Fruit fly (Drosophila melanogaster) whole organism, embryonic: ENCODE results near the gene CG7352.

Source experiments
- Aef1 ChIP-seq: fragments of 200-800 bp; sonication (Bioruptor generic); IDR thresholded peaks from 3 replicates; pipeline ENCODE4 v1.3.6; 2022; ENCODE audit warnings: missing biosample characterization, missing genetic modification characterization
- Blimp-1 ChIP-seq: fragments of 200-800 bp; sonication (Bioruptor generic); optimal IDR thresholded peaks from 3 replicates; lab custom pipeline; 2018; ENCODE audit warnings: missing biosample characterization, missing genetic modification characterization, mild to moderate bottlenecking, moderate library complexity, missing genetic modification reagents
- CG10321 ChIP-seq: fragments of 200-800 bp; sonication (Bioruptor generic); IDR thresholded peaks from 2 replicates; pipeline ENCODE4 v1.3.6; 2022; ENCODE audit warnings: missing biosample characterization, missing genetic modification characterization
- CG10462 ChIP-seq: fragments of 200-800 bp; sonication (Bioruptor generic); optimal IDR thresholded peaks from 2 replicates; lab custom pipeline; 2016; ENCODE audit warnings: missing biosample characterization, missing genetic modification characterization
- CG11560 ChIP-seq: fragments of 200-800 bp; sonication (Bioruptor generic); IDR thresholded peaks from 3 replicates; pipeline ENCODE4 v1.3.6; 2022; ENCODE audit warnings: missing biosample characterization, missing genetic modification characterization
- CG11695 ChIP-seq: fragments of 200-800 bp; sonication (Bioruptor generic); IDR thresholded peaks from 3 replicates; pipeline ENCODE4 v1.3.6; 2022; ENCODE audit warnings: missing biosample characterization, missing genetic modification characterization
- CG13123 ChIP-seq: fragments of 200-800 bp; sonication (Bioruptor generic); optimal IDR thresholded peaks from 2 replicates; lab custom pipeline; 2016; ENCODE audit warnings: missing biosample characterization, missing genetic modification characterization
- CG13424 ChIP-seq: fragments of 200-800 bp; sonication (Bioruptor generic); optimal IDR thresholded peaks from 2 replicates; lab custom pipeline; 2019; ENCODE audit warnings: missing biosample characterization, mild to moderate bottlenecking, missing genetic modification characterization, moderate library complexity
- CG13624 ChIP-seq: fragments of 200-800 bp; sonication (Bioruptor generic); optimal IDR thresholded peaks from 2 replicates; lab custom pipeline; 2016; ENCODE audit warnings: missing biosample characterization, missing genetic modification characterization
- CG14860 ChIP-seq: fragments of 200-800 bp; sonication (Bioruptor generic); IDR thresholded peaks from 3 replicates; pipeline ENCODE4 v1.3.6; 2022; ENCODE audit warnings: missing biosample characterization, missing genetic modification characterization; ENCODE audit not compliant: partially characterized antibody
- CG15479 ChIP-seq: fragments of 200-800 bp; sonication (Bioruptor generic); optimal IDR thresholded peaks from 3 replicates; lab custom pipeline; 2019; ENCODE audit warnings: missing biosample characterization, mild to moderate bottlenecking, missing genetic modification characterization, moderate library complexity
- CG3065 ChIP-seq: fragments of 200-800 bp; sonication (Bioruptor generic); optimal IDR thresholded peaks from 2 replicates; lab custom pipeline; 2016; ENCODE audit warnings: missing biosample characterization, missing genetic modification characterization
- CG6854 ChIP-seq: fragments of 200-800 bp; sonication (Bioruptor generic); optimal IDR thresholded peaks from 3 replicates; lab custom pipeline; 2017; ENCODE audit warnings: missing biosample characterization, mild to moderate bottlenecking, missing genetic modification characterization
- CG7372 ChIP-seq: fragments of 200-800 bp; sonication (Bioruptor generic); IDR thresholded peaks from 2 replicates; pipeline ENCODE4 v1.3.6; 2022; ENCODE audit warnings: missing biosample characterization, missing genetic modification characterization
- CG8924 ChIP-seq: fragments of 200-800 bp; optimal IDR thresholded peaks from 3 replicates; lab custom pipeline; 2019; ENCODE audit warnings: missing biosample characterization, mild to moderate bottlenecking, missing genetic modification characterization, moderate library complexity
- CHES-1-like ChIP-seq: fragments of 200-800 bp; sonication (Bioruptor generic); optimal IDR thresholded peaks from 2 replicates; lab custom pipeline; 2016; ENCODE audit warnings: missing biosample characterization, missing genetic modification characterization
- Dek ChIP-seq: fragments of 200-800 bp; sonication (Bioruptor generic); optimal IDR thresholded peaks from 3 replicates; lab custom pipeline; 2019; ENCODE audit warnings: missing biosample characterization, mild to moderate bottlenecking, missing genetic modification characterization, moderate library complexity
- Dll ChIP-seq: fragments of 200-800 bp; sonication (Bioruptor generic); IDR thresholded peaks from 4 replicates; pipeline ENCODE4 v1.3.6; 2022; ENCODE audit warnings: missing biosample characterization, missing genetic modification characterization; ENCODE audit not compliant: partially characterized antibody
- Doc3 ChIP-seq: fragments of 200-800 bp; sonication (Bioruptor generic); IDR thresholded peaks from 3 replicates; pipeline ENCODE4 v1.3.6; 2022; ENCODE audit warnings: missing biosample characterization, missing genetic modification characterization; ENCODE audit not compliant: partially characterized antibody
- E2f1 ChIP-seq: fragments of 200-800 bp; sonication (Bioruptor generic); IDR thresholded peaks from 2 replicates; pipeline ENCODE4 v1.3.6; 2022; ENCODE audit warnings: missing biosample characterization, missing genetic modification characterization
- Hr78 ChIP-seq, 2 experiments: fragments of 200-800 bp in 1 of 2; fragments of >200 bp in 1 of 2; sonication (Bioruptor generic) in 1 of 2; optimal IDR thresholded peaks; 2 replicates each; lab custom pipeline; 2017 to 2019; ENCODE audit warnings: missing biosample characterization in 2 of 2, missing genetic modification characterization in 2 of 2, mild to moderate bottlenecking in 1 of 2, moderate library complexity in 1 of 2
- MBD-R2 ChIP-seq: fragments of 200-800 bp; sonication (Bioruptor generic); IDR thresholded peaks from 2 replicates; pipeline ENCODE4 v1.3.6; 2022; ENCODE audit warnings: missing biosample characterization, missing genetic modification characterization
- Med ChIP-seq: fragments of 200-800 bp; sonication (Bioruptor generic); peaks from one replicate; lab custom pipeline; 2016; ENCODE audit warnings: missing biosample characterization, missing genetic modification characterization, mild to moderate bottlenecking, inconsistent platforms, moderate library complexity
- Pdp1 ChIP-seq, 2 experiments: fragments of 200-800 bp; sonication (Bioruptor generic); optimal IDR thresholded peaks; 3 replicates each; lab custom pipeline; 2016; ENCODE audit warnings: missing biosample characterization in 2 of 2, missing genetic modification characterization in 2 of 2, mild to moderate bottlenecking in 1 of 2, moderate library complexity in 1 of 2
- ap ChIP-seq: fragments of 200-800 bp; sonication (Bioruptor generic); IDR thresholded peaks from 2 replicates; pipeline ENCODE4 v1.3.6; 2022; ENCODE audit warnings: missing biosample characterization, missing genetic modification characterization
- az2 ChIP-seq: fragments of 200-800 bp; sonication (Bioruptor generic); optimal IDR thresholded peaks from 3 replicates; lab custom pipeline; 2016; ENCODE audit warnings: missing biosample characterization, missing genetic modification characterization
- bowl ChIP-seq: fragments of 200-800 bp; sonication (Bioruptor generic); IDR thresholded peaks from 2 replicates; pipeline ENCODE4 v1.3.6; 2022; ENCODE audit warnings: missing biosample characterization, missing genetic modification characterization
- caup ChIP-seq: fragments of 200-800 bp; sonication (Bioruptor generic); optimal IDR thresholded peaks from 3 replicates; lab custom pipeline; 2017; ENCODE audit warnings: missing biosample characterization, mild to moderate bottlenecking, missing genetic modification characterization, moderate library complexity; ENCODE audit not compliant: severe bottlenecking
- chif ChIP-seq, 2 experiments: fragments of 200-800 bp; sonication (Bioruptor generic); optimal IDR thresholded peaks; 3 replicates each; lab custom pipeline; 2016; ENCODE audit warnings: missing biosample characterization in 2 of 2, missing genetic modification characterization in 2 of 2
- chinmo ChIP-seq: fragments of 200-800 bp; sonication (Bioruptor generic); IDR thresholded peaks from 4 replicates; pipeline ENCODE4 v1.3.6; 2022; ENCODE audit warnings: missing biosample characterization, missing genetic modification characterization; ENCODE audit not compliant: partially characterized antibody
- chn ChIP-seq: fragments of 200-800 bp; sonication (Bioruptor generic); optimal IDR thresholded peaks from 2 replicates; lab custom pipeline; 2016; ENCODE audit warnings: missing biosample characterization, missing genetic modification characterization
- ci ChIP-seq: fragments of 200-800 bp; sonication (Bioruptor generic); IDR thresholded peaks from 3 replicates; pipeline ENCODE4 v1.3.6; 2022; ENCODE audit warnings: missing biosample characterization, missing genetic modification characterization
- cwo ChIP-seq: fragments of 200-800 bp; sonication (Bioruptor generic); optimal IDR thresholded peaks from 3 replicates; lab custom pipeline; 2017; ENCODE audit warnings: missing biosample characterization, missing genetic modification characterization, mild to moderate bottlenecking, moderate library complexity, missing genetic modification reagents
- dpn ChIP-seq, 2 experiments: fragments of 200-800 bp; sonication (Bioruptor generic); optimal IDR thresholded peaks; 3 replicates each; lab custom pipeline; 2016; ENCODE audit warnings: missing biosample characterization in 2 of 2, missing genetic modification characterization in 2 of 2
- grn ChIP-seq: fragments of 200-800 bp; sonication (Bioruptor generic); optimal IDR thresholded peaks from 3 replicates; lab custom pipeline; 2017; ENCODE audit warnings: missing biosample characterization, missing genetic modification characterization
- ham ChIP-seq: fragments of 200-800 bp; sonication (Bioruptor generic); IDR thresholded peaks from 2 replicates; pipeline ENCODE4 v1.3.6; 2022; ENCODE audit warnings: missing biosample characterization, missing genetic modification characterization
- lab ChIP-seq: fragments of 200-800 bp; sonication (Bioruptor generic); optimal IDR thresholded peaks from 3 replicates; lab custom pipeline; 2017; ENCODE audit warnings: missing biosample characterization, missing genetic modification characterization, mild to moderate bottlenecking, moderate library complexity, missing genetic modification reagents
- lola ChIP-seq, 3 experiments: fragments of >200 bp in 2 of 3; fragments of 200-800 bp in 1 of 3; sonication (Bioruptor generic) in 1 of 3; optimal IDR thresholded peaks; 2 replicates each; lab custom pipeline; 2017 to 2019; ENCODE audit warnings: missing biosample characterization in 3 of 3, missing genetic modification characterization in 3 of 3, mild to moderate bottlenecking in 1 of 3, moderate library complexity in 1 of 3
- nom ChIP-seq: fragments of 200-800 bp; sonication (Bioruptor generic); optimal IDR thresholded peaks from 2 replicates; lab custom pipeline; 2017; ENCODE audit warnings: missing biosample characterization, missing genetic modification characterization, mild to moderate bottlenecking, moderate library complexity, missing genetic modification reagents
- run ChIP-seq: fragments of 200-800 bp; sonication (Bioruptor generic); optimal IDR thresholded peaks from 3 replicates; lab custom pipeline; 2018; ENCODE audit warnings: missing biosample characterization, mild to moderate bottlenecking, missing genetic modification characterization
- salm ChIP-seq: fragments of 200-800 bp; sonication (Bioruptor generic); optimal IDR thresholded peaks from 2 replicates; lab custom pipeline; 2018; ENCODE audit warnings: missing biosample characterization, mild to moderate bottlenecking, missing genetic modification characterization
- schlank ChIP-seq: fragments of 200-800 bp; sonication (Bioruptor generic); optimal IDR thresholded peaks from 2 replicates; lab custom pipeline; 2018; ENCODE audit warnings: missing biosample characterization, mild to moderate bottlenecking, missing genetic modification characterization

The CG7352 gene

DNA sequence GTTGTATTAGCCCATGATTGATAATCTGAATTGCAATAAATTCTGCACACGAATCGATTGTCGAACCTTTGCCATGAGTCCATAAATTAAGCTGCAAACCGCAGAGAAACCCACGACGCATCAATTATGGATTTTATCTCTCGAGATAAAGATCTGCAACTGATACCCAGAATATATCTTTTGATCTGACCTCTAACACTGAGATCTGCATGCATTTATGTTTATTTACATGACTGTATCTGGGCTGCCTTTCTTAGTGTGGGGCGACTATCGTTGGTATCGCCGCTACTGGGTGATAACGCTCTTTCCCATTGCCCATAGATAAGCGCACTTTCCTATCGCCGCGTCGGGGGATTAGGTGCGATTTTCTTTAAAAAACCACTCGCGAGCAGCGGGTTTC is 30.2 kb upstream of the CG7352 start, which contains the start of gene Ctr1B (continued):
- no peak for TF ChIP-seq ap (GFP tag; lab: Robert Waterston, UW)
- no peak for TF ChIP-seq lola (GFP tag; optimal IDR thresholded peaks at IDR 0.05; lab: Kevin White, UChicago)
- TF ChIP-seq CG6854 (GFP tag; lab: Kevin White, UChicago) = no peak
- TF ChIP-seq CG11560 (tag; lab: Robert Waterston, UW) = no peak
- no peak for TF ChIP-seq CG3065 (GFP tag; lab: Kevin White, UChicago)
- no peak for TF ChIP-seq Dek (tag; lab: Kevin White, UChicago)
- TF ChIP-seq CG7372 (GFP tag; lab: Robert Waterston, UW) = no peak
- TF ChIP-seq Aef1 (GFP tag; lab: Robert Waterston, UW) = no peak
- no peak for TF ChIP-seq CG13624 (GFP tag; lab: Kevin White, UChicago)
- TF ChIP-seq Doc3 (GFP tag; lab: Robert Waterston, UW) = no peak
- no peak for TF ChIP-seq schlank (tag; lab: Kevin White, UChicago)
- TF ChIP-seq salm = no peak
- no peak for TF ChIP-seq CG13123 (GFP tag; lab: Kevin White, UChicago)
- no peak for TF ChIP-seq CHES-1-like (GFP tag; lab: Kevin White, UChicago)
- TF ChIP-seq CG13424 (tag; lab: Kevin White, UChicago) = no peak
- TF ChIP-seq MBD-R2 (GFP tag; lab: Robert Waterston, UW) = no peak
- TF ChIP-seq Hr78 (GFP tag; optimal IDR thresholded peaks at IDR 0.05; lab: Kevin White, UChicago) = peak in 1 of 2 experiments; percentile 72
- TF ChIP-seq bowl (GFP tag; lab: Robert Waterston, UW) = no peak
- no peak for TF ChIP-seq CG14860 (GFP tag; lab: Robert Waterston, UW)
- TF ChIP-seq lab (GFP tag; lab: Kevin White, UChicago) = no peak
- no peak for TF ChIP-seq CG10462 (GFP tag; lab: Kevin White, UChicago)
- TF ChIP-seq grn (GFP tag; lab: Kevin White, UChicago) = peak; percentile 92
- no peak for TF ChIP-seq Blimp-1
- no peak for TF ChIP-seq CG8924 (tag; lab: Kevin White, UChicago)
- no peak for TF ChIP-seq dpn (GFP tag; optimal IDR thresholded peaks at IDR 0.05; lab: Kevin White, UChicago)
- peak; percentile 46 for TF ChIP-seq CG15479 (GFP tag; lab: Kevin White, UChicago)
- no peak for TF ChIP-seq chinmo (GFP tag; lab: Robert Waterston, UW)
- no peak for TF ChIP-seq Dll (GFP tag; lab: Robert Waterston, UW)
- TF ChIP-seq Med = no peak
- TF ChIP-seq CG11695 (GFP tag; lab: Robert Waterston, UW) = no peak
- TF ChIP-seq az2 (GFP tag; lab: Kevin White, UChicago) = no peak
- TF ChIP-seq caup (GFP tag; lab: Kevin White, UChicago) = no peak
- no peak for TF ChIP-seq ham (GFP tag; lab: Robert Waterston, UW)
- no peak for TF ChIP-seq nom (GFP tag; lab: Kevin White, UChicago)
- no peak for TF ChIP-seq CG10321 (GFP tag; lab: Robert Waterston, UW)
- no peak for TF ChIP-seq cwo (GFP tag; lab: Kevin White, UChicago)
- TF ChIP-seq E2f1 (GFP tag; lab: Robert Waterston, UW) = no peak
- no peak for TF ChIP-seq chn (GFP tag; lab: Kevin White, UChicago)
- TF ChIP-seq chif (GFP tag; optimal IDR thresholded peaks at IDR 0.05; lab: Kevin White, UChicago) = no peak
- TF ChIP-seq Pdp1 (GFP tag; optimal IDR thresholded peaks at IDR 0.05; lab: Kevin White, UChicago) = no peak
- no peak for TF ChIP-seq run (tag; lab: Kevin White, UChicago)
- TF ChIP-seq ci (GFP tag; lab: Robert Waterston, UW) = no peak
